Fruit fly (Drosophila melanogaster): ENCODE measurements around the gene Msp300.

Gene Msp300

DNA sequence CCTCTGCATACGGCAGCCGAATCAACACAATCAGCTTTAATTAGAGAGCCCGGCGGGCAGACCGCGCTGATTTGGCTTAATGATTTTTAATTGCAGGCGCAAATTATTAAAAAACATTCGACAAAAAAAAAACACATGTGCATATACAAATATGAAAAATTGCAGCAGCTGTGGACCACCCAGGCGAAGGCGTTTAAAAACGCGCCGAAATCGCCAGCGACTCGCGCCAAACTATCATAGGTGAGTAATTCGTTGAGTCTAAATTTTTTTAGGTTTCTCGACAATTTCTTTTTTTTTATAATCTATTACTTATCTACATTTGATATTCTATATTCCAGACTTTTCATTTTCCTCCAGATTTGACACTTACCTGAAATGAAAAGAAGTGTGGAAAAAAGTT is 128.6 kb downstream of the Msp300 start:
- TF ChIP-seq sens (GFP tag): peak; percentile 5
- 0 out of 3 replicates have a peak, but pooled peaks have one; percentile 22 for TF ChIP-seq mld (GFP tag; IDR thresholded peaks at IDR 0.05; ENCODE audit: partially characterized antibody)
- TF ChIP-seq CG30431 (GFP tag; optimal IDR thresholded peaks at IDR 0.05): no peak
- no peak for TF ChIP-seq CG7372 (GFP tag; IDR thresholded peaks at IDR 0.05)
- TF ChIP-seq CG8359 (GFP tag; optimal IDR thresholded peaks at IDR 0.05; ENCODE audit: borderline replicate concordance): peak; percentile 99
- no peak for TF ChIP-seq Spps (tag; optimal IDR thresholded peaks at IDR 0.05)

DNA sequence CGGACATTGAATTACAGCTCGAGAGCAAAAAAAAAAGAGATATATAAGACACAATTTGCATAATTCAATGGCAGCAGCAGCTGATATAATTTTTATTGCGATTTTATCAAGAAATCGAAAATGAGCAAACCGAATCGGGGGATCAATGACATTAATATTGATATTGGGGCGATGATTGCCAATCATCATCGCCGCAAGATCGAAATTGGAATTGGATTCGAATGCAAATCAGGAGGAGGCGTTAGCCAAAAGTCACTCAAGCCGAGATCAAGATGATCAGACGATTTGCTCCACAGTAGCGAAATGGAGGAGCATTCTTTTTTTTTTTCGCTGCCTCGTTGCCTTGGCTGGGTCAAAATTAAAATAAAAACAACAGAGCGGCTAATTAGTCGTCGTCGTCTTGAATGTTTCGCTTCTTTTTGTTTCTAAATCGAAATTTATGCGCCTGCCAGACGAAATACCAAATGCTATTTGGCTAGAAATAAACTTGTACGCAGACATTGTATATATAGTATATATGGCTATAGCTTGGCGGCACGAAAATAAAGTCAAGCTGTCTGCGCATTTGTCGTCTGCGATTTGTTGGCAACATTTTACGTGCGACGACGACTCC is 129.2 kb downstream of the Msp300 start:
- TF ChIP-seq CG9437 (GFP tag; optimal IDR thresholded peaks at IDR 0.05) (no peak), gfzf (GFP tag; optimal IDR thresholded peaks at IDR 0.05) (no peak), CG17829 (tag; optimal IDR thresholded peaks at IDR 0.05) (no peak), CG14050 (GFP tag; IDR thresholded peaks at IDR 0.05) (no peak), Bdp1 (GFP tag; optimal IDR thresholded peaks at IDR 0.05) (no peak), vnd (GFP tag; IDR thresholded peaks at IDR 0.05; ENCODE audit: partially characterized antibody) (no peak), CG32767 (GFP tag; IDR thresholded peaks at IDR 0.05) (no peak), H2.0 (GFP tag; IDR thresholded peaks at IDR 0.05) (no peak), CG42726 (GFP tag; IDR thresholded peaks at IDR 0.05; ENCODE audit: partially characterized antibody) (no peak), so (GFP tag; IDR thresholded peaks at IDR 0.05) (no peak), CG4617 (GFP tag; optimal IDR thresholded peaks at IDR 0.05; ENCODE audit: borderline replicate concordance) (no peak), esg (GFP tag; conservative IDR thresholded peaks at IDR 0.05) (no peak), CG6175 (GFP tag; IDR thresholded peaks at IDR 0.05) (no peak), Vsx1 (GFP tag; optimal IDR thresholded peaks at IDR 0.05) (peak; percentile 20), sc (optimal IDR thresholded peaks at IDR 0.05) (no peak), sc (GFP tag; optimal IDR thresholded peaks at IDR 0.05) (no peak), pfk (GFP tag; optimal IDR thresholded peaks at IDR 0.05) (no peak), Ravus (GFP tag; IDR thresholded peaks at IDR 0.05) (no peak), Blimp-1 (GFP tag; optimal IDR thresholded peaks at IDR 0.05) (no peak), al (GFP tag; IDR thresholded peaks at IDR 0.05) (no peak), nerfin-1 (tag; optimal IDR thresholded peaks at IDR 0.05) (no peak), Drgx (GFP tag; IDR thresholded peaks at IDR 0.05) (no peak), Ptx1 (GFP tag; IDR thresholded peaks at IDR 0.05) (no peak), CkIIα-i1 (GFP tag; IDR thresholded peaks at IDR 0.05) (no peak), pan (optimal IDR thresholded peaks at IDR 0.05) (no peak), pan (GFP tag; optimal IDR thresholded peaks at IDR 0.05 in 1 of 2, IDR thresholded peaks at IDR 0.05 in 1 of 2) (no peak), crp (GFP tag; optimal IDR thresholded peaks at IDR 0.05) (no peak), CG11504 (tag; optimal IDR thresholded peaks at IDR 0.05) (no peak), zfh1 (GFP tag; IDR thresholded peaks at IDR 0.05) (no peak), abd-A (tag; optimal IDR thresholded peaks at IDR 0.05) (peak; percentile 75), CG1529 (GFP tag; optimal IDR thresholded peaks at IDR 0.05) (no peak), lmd (GFP tag; IDR thresholded peaks at IDR 0.05) (no peak), pzg (GFP tag; optimal IDR thresholded peaks at IDR 0.05) (no peak), CG2129 (GFP tag; IDR thresholded peaks at IDR 0.05; ENCODE audit: partially characterized antibody) (no peak), Hr51 (GFP tag; optimal IDR thresholded peaks at IDR 0.05) (no peak), sqz (GFP tag; optimal IDR thresholded peaks at IDR 0.05) (no peak), grn (GFP tag; optimal IDR thresholded peaks at IDR 0.05) (peak; percentile 51), CG34376 (GFP tag; optimal IDR thresholded peaks at IDR 0.05) (no peak), Awh (GFP tag; IDR thresholded peaks at IDR 0.05) (peak; percentile 59; the same call in 1 of the 2 replicates), sd (tag; optimal IDR thresholded peaks at IDR 0.05) (peak; percentile 50), insv (GFP tag; optimal IDR thresholded peaks at IDR 0.05) (no peak), mam (GFP tag; optimal IDR thresholded peaks at IDR 0.05) (no peak), HmgZ (tag; optimal IDR thresholded peaks at IDR 0.05) (no peak)

All from whole organism, embryonic.